Worm (Caenorhabditis elegans) whole organism, L2 larva: ENCODE results near the gene col-103.

Experiments used
- C34F6.9 ChIP-seq: fragments of 150-350 bp; optimal IDR thresholded peaks from 2 replicates; lab custom pipeline; 2014; ENCODE audit warnings: missing biosample characterization, missing genetic modification characterization
- F13H6.1 ChIP-seq: sonication (generic microtip); optimal IDR thresholded peaks from 2 replicates; lab custom pipeline; 2016; ENCODE audit warnings: missing genetic modification characterization, missing compliant biosample characterization
- R02D3.7 ChIP-seq: fragments of 150-350 bp; optimal IDR thresholded peaks from 2 replicates; lab custom pipeline; 2014; ENCODE audit warnings: missing biosample characterization, missing genetic modification characterization
- Y55F3AM.14 ChIP-seq: fragments of 200-800 bp; sonication (Bioruptor generic); optimal IDR thresholded peaks from 2 replicates; lab custom pipeline; 2018; ENCODE audit warnings: mild to moderate bottlenecking, missing genetic modification characterization, missing compliant biosample characterization
- ZK546.5 ChIP-seq: sonication (generic microtip); optimal IDR thresholded peaks from 2 replicates; lab custom pipeline; 2017; ENCODE audit warnings: missing biosample characterization, missing genetic modification characterization
- alr-1 ChIP-seq: fragments of 150-350 bp; optimal IDR thresholded peaks from 2 replicates; lab custom pipeline; 2014; ENCODE audit warnings: missing biosample characterization, missing genetic modification characterization
- ama-1 ChIP-seq: fragments of 150-350 bp; optimal IDR thresholded peaks from 2 replicates; lab custom pipeline; 2018; ENCODE audit warnings: inconsistent platforms
- blmp-1 ChIP-seq: sonication (generic microtip); optimal IDR thresholded peaks from 2 replicates; lab custom pipeline; 2017; ENCODE audit warnings: missing genetic modification characterization, mild to moderate bottlenecking, missing compliant biosample characterization, antibody characterized with exemption, moderate library complexity; ENCODE audit not compliant: insufficient read depth
- ceh-16 ChIP-seq: fragments of 150-350 bp; optimal IDR thresholded peaks from 2 replicates; lab custom pipeline; 2014; ENCODE audit warnings: missing biosample characterization, missing genetic modification characterization
- ceh-82 ChIP-seq: fragments of 150-350 bp; optimal IDR thresholded peaks from 2 replicates; lab custom pipeline; 2014; ENCODE audit warnings: missing biosample characterization, missing genetic modification characterization
- crh-2 ChIP-seq: sonication (generic microtip); optimal IDR thresholded peaks from 2 replicates; lab custom pipeline; 2017; ENCODE audit warnings: missing biosample characterization, missing genetic modification characterization
- dmd-4 ChIP-seq: sonication (generic microtip); optimal IDR thresholded peaks from 2 replicates; lab custom pipeline; 2017; ENCODE audit warnings: missing biosample characterization, missing genetic modification characterization
- egl-27 ChIP-seq: sonication (generic microtip); optimal IDR thresholded peaks from 3 replicates; lab custom pipeline; 2017; ENCODE audit warnings: missing biosample characterization, missing genetic modification reagents, missing genetic modification characterization
- elt-1 ChIP-seq: fragments of 150-350 bp; optimal IDR thresholded peaks from 2 replicates; lab custom pipeline; 2014; ENCODE audit warnings: missing biosample characterization, missing genetic modification characterization
- elt-3 ChIP-seq: sonication (generic microtip); optimal IDR thresholded peaks from 2 replicates; lab custom pipeline; 2017; ENCODE audit warnings: missing biosample characterization, missing genetic modification characterization
- fos-1 ChIP-seq: fragments of 150-350 bp; optimal IDR thresholded peaks from 2 replicates; lab custom pipeline; 2014; ENCODE audit warnings: missing biosample characterization, missing genetic modification characterization
- gmeb-1 ChIP-seq: fragments of 150-350 bp; optimal IDR thresholded peaks from 2 replicates; lab custom pipeline; 2014; ENCODE audit warnings: missing biosample characterization, missing genetic modification characterization
- lin-39 ChIP-seq: fragments of 150-350 bp; optimal IDR thresholded peaks from 2 replicates; lab custom pipeline; 2014; ENCODE audit warnings: missing biosample characterization, missing genetic modification reagents, missing genetic modification characterization
- mab-5 ChIP-seq: fragments of 150-350 bp; optimal IDR thresholded peaks from 2 replicates; lab custom pipeline; 2014; ENCODE audit warnings: missing biosample characterization, missing genetic modification characterization
- mbf-1 ChIP-seq: sonication (generic microtip); optimal IDR thresholded peaks from 2 replicates; lab custom pipeline; 2017; ENCODE audit warnings: missing biosample characterization, missing genetic modification characterization
- nhr-10 ChIP-seq: sonication (generic microtip); optimal IDR thresholded peaks from 2 replicates; lab custom pipeline; 2017; ENCODE audit warnings: missing biosample characterization, missing genetic modification characterization
- nhr-11 ChIP-seq: fragments of 150-350 bp; optimal IDR thresholded peaks from 2 replicates; lab custom pipeline; 2014; ENCODE audit warnings: missing biosample characterization, missing genetic modification characterization
- nhr-12 ChIP-seq: fragments of 150-350 bp; optimal IDR thresholded peaks from 2 replicates; lab custom pipeline; 2014; ENCODE audit warnings: missing biosample characterization, missing genetic modification characterization
- nhr-129 ChIP-seq: fragments of 150-350 bp; optimal IDR thresholded peaks from 2 replicates; lab custom pipeline; 2014; ENCODE audit warnings: missing biosample characterization, missing genetic modification characterization
- nhr-21 ChIP-seq: fragments of 150-350 bp; optimal IDR thresholded peaks from 2 replicates; lab custom pipeline; 2014; ENCODE audit warnings: missing biosample characterization, missing genetic modification characterization
- nhr-23 ChIP-seq: fragments of 150-350 bp; optimal IDR thresholded peaks from 2 replicates; lab custom pipeline; 2014; ENCODE audit warnings: missing biosample characterization, missing genetic modification reagents, missing genetic modification characterization
- nhr-237 ChIP-seq: fragments of 150-350 bp; optimal IDR thresholded peaks from 2 replicates; lab custom pipeline; 2014; ENCODE audit warnings: missing biosample characterization, missing genetic modification characterization
- nhr-25 ChIP-seq: fragments of 150-350 bp; sonication (generic microtip); optimal IDR thresholded peaks from 3 replicates; lab custom pipeline; 2014; ENCODE audit warnings: missing biosample characterization, missing genetic modification characterization
- nhr-6 ChIP-seq: fragments of 150-350 bp; optimal IDR thresholded peaks from 2 replicates; lab custom pipeline; 2014; ENCODE audit warnings: missing biosample characterization, missing genetic modification characterization
- nhr-77 ChIP-seq: fragments of 150-350 bp; optimal IDR thresholded peaks from 2 replicates; lab custom pipeline; 2014; ENCODE audit warnings: missing biosample characterization, missing genetic modification characterization
- peb-1 ChIP-seq: fragments of 150-350 bp; optimal IDR thresholded peaks from 2 replicates; lab custom pipeline; 2014; ENCODE audit warnings: missing biosample characterization, missing genetic modification characterization
- sem-4 ChIP-seq: fragments of 150-350 bp; optimal IDR thresholded peaks from 2 replicates; lab custom pipeline; 2014; ENCODE audit warnings: missing biosample characterization, missing genetic modification reagents, missing genetic modification characterization
- skn-1 ChIP-seq: sonication (generic microtip); optimal IDR thresholded peaks from 2 replicates; lab custom pipeline; 2017; ENCODE audit warnings: missing biosample characterization, missing genetic modification characterization
- sma-3 ChIP-seq: sonication (generic microtip); optimal IDR thresholded peaks from 2 replicates; lab custom pipeline; 2016; ENCODE audit warnings: missing genetic modification reagents, missing genetic modification characterization, missing compliant biosample characterization
- sma-9 ChIP-seq, 2 experiments: fragments of 150-350 bp in 1 of 2; sonication (generic microtip) in 1 of 2; optimal IDR thresholded peaks; 2 replicates each; lab custom pipeline; 2014 to 2016; ENCODE audit warnings: missing genetic modification characterization in 2 of 2, mild to moderate bottlenecking in 1 of 2, missing biosample characterization in 1 of 2, missing compliant biosample characterization in 1 of 2, missing genetic modification reagents in 1 of 2, moderate library complexity in 1 of 2
- snpc-4 ChIP-seq: fragments of 150-350 bp; optimal IDR thresholded peaks from 2 replicates; lab custom pipeline; 2014; ENCODE audit warnings: missing biosample characterization, missing genetic modification characterization
- unc-39 ChIP-seq: fragments of 150-350 bp; optimal IDR thresholded peaks from 2 replicates; lab custom pipeline; 2014; ENCODE audit warnings: missing biosample characterization, missing genetic modification characterization
- unc-55 ChIP-seq: fragments of 150-350 bp; sonication (generic microtip); optimal IDR thresholded peaks from 3 replicates; lab custom pipeline; 2014; ENCODE audit warnings: missing biosample characterization, missing genetic modification reagents, missing genetic modification characterization
- unc-62 ChIP-seq: fragments of 150-350 bp; optimal IDR thresholded peaks from 2 replicates; lab custom pipeline; 2014; ENCODE audit warnings: missing biosample characterization, missing genetic modification reagents, missing genetic modification characterization
- zag-1 ChIP-seq: fragments of 150-350 bp; optimal IDR thresholded peaks from 2 replicates; lab custom pipeline; 2014; ENCODE audit warnings: missing biosample characterization, missing genetic modification characterization
- ztf-1 ChIP-seq: fragments of 200-800 bp; sonication (Bioruptor generic); conservative IDR thresholded peaks from 2 replicates; pipeline ENCODE4 v1.3.6; 2022; ENCODE audit warnings: missing genetic modification characterization, missing compliant biosample characterization
- ztf-11 ChIP-seq: sonication (generic microtip); optimal IDR thresholded peaks from 2 replicates; lab custom pipeline; 2017; ENCODE audit warnings: missing biosample characterization, missing genetic modification characterization
- ztf-4 ChIP-seq: fragments of 150-350 bp; optimal IDR thresholded peaks from 2 replicates; lab custom pipeline; 2014; ENCODE audit warnings: missing biosample characterization, missing genetic modification characterization

col-103 gene

ce11 chrIV:794275-794674 lies 30.8 kb upstream of the col-103 start, which contains the start of gene F56B3.4:
Gene F56B3.4, minus strand, starts transcription at chrIV:794275.
- TF ChIP-seq ztf-4 (tag; lab: Kevin White, UChicago): no peak
- no peak for TF ChIP-seq blmp-1 (tag; lab: Kevin White, UChicago)
- no peak for TF ChIP-seq lin-39 (tag; lab: Kevin White, UChicago)
- TF ChIP-seq zag-1: no peak
- TF ChIP-seq elt-3: no peak
- TF ChIP-seq unc-55: no peak
- no peak for TF ChIP-seq skn-1 (tag; lab: Kevin White, UChicago)
- TF ChIP-seq nhr-11 (tag; lab: Kevin White, UChicago): no peak
- no peak for TF ChIP-seq elt-1 (tag; lab: Kevin White, UChicago)
- TF ChIP-seq nhr-10: no peak
- TF ChIP-seq dmd-4 (tag; lab: Kevin White, UChicago): no peak
- no peak for TF ChIP-seq C34F6.9 (tag; lab: Kevin White, UChicago)
- no peak for TF ChIP-seq ama-1 (lab: Kevin White, UChicago)
- TF ChIP-seq nhr-21 (tag; lab: Kevin White, UChicago): no peak
- TF ChIP-seq nhr-237 (tag; lab: Kevin White, UChicago): no peak
- no peak for TF ChIP-seq unc-62 (GFP tag; lab: Kevin White, UChicago)
- no peak for TF ChIP-seq ztf-1 (GFP tag; lab: Robert Waterston, UW)
- TF ChIP-seq nhr-12 (tag; lab: Kevin White, UChicago): no peak
- TF ChIP-seq ZK546.5: no peak
- TF ChIP-seq nhr-129: no peak

- TF ChIP-seq egl-27 (tag; lab: Kevin White, UChicago) (no peak), blmp-1 (tag; lab: Kevin White, UChicago) (no peak), F13H6.1 (tag; lab: Kevin White, UChicago) (no peak), unc-55 (no peak), peb-1 (tag; lab: Kevin White, UChicago) (no peak), ceh-82 (no peak), C34F6.9 (tag; lab: Kevin White, UChicago) (no peak), nhr-10 (no peak), sma-9 (GFP tag; optimal IDR thresholded peaks at IDR 0.05; lab: Kevin White, UChicago) (no peak), sma-9 (tag; optimal IDR thresholded peaks at IDR 0.05; lab: Kevin White, UChicago) (no peak), nhr-77 (tag; lab: Kevin White, UChicago) (no peak), nhr-11 (tag; lab: Kevin White, UChicago) (no peak), zag-1 (no peak), snpc-4 (tag; lab: Kevin White, UChicago) (no peak), mbf-1 (tag; lab: Kevin White, UChicago) (no peak), alr-1 (no peak), nhr-23 (no peak), ceh-16 (tag; lab: Kevin White, UChicago) (no peak), ztf-1 (GFP tag; lab: Robert Waterston, UW) (no peak), unc-39 (no peak), elt-1 (tag; lab: Kevin White, UChicago) (no peak)
Observed at ce11 chrIV:787755-788154, 24.3 kb upstream of the col-103 start, which contains the start of gene F56B3.6. Gene F56B3.6, plus strand, starts transcription at chrIV:788055.

- no peak for TF ChIP-seq F13H6.1 (tag; lab: Kevin White, UChicago)
- no peak for TF ChIP-seq nhr-12 (tag; lab: Kevin White, UChicago)
- TF ChIP-seq alr-1: no peak
- no peak for TF ChIP-seq nhr-10
- TF ChIP-seq R02D3.7: no peak
- no peak for TF ChIP-seq snpc-4 (tag; lab: Kevin White, UChicago)
- TF ChIP-seq nhr-21 (tag; lab: Kevin White, UChicago): no peak
- TF ChIP-seq sma-3 (GFP tag; lab: Kevin White, UChicago): no peak
- no peak for TF ChIP-seq sem-4
- TF ChIP-seq ztf-11: no peak
- TF ChIP-seq nhr-6: no peak
- no peak for TF ChIP-seq gmeb-1
Observed at ce11 chrIV:782393-782792, 18.9 kb upstream of the col-103 start.

DNA sequence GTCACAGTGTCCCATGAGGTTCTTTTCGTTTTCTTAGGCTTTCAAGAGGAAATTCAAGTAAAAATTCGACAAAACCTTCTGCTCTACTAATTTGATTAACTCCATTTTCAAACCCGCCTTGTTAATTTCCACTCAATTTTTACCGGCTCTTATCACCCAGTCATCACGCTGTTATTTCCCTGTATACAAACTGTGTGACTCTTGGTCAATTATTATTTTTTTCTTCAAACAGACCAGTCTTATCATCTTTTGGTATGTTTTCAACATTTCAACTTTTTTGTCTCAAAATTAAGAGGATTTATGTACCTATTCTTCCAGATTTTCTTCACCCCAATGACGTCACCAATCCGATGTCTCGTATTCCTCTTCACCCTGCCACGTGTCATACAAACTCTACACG lies 15.0 kb upstream of the col-103 start, which contains the start of gene ugt-52:
ugt-52 (plus strand) TSS at position 301 of the 400 bp plus-strand sequence.
- TF ChIP-seq blmp-1 (tag; lab: Kevin White, UChicago): no peak
- no peak for TF ChIP-seq sma-9 (GFP tag; optimal IDR thresholded peaks at IDR 0.05; lab: Kevin White, UChicago)
- TF ChIP-seq sma-9 (tag; optimal IDR thresholded peaks at IDR 0.05; lab: Kevin White, UChicago): no peak
- TF ChIP-seq fos-1: no peak
- TF ChIP-seq nhr-11 (tag; lab: Kevin White, UChicago): no peak
- no peak for TF ChIP-seq crh-2 (tag; lab: Kevin White, UChicago)
- TF ChIP-seq ama-1 (lab: Kevin White, UChicago): no peak
- TF ChIP-seq mab-5: no peak
- TF ChIP-seq ceh-16 (tag; lab: Kevin White, UChicago): no peak
- TF ChIP-seq unc-62 (GFP tag; lab: Kevin White, UChicago): no peak
- TF ChIP-seq unc-39: no peak
- no peak for TF ChIP-seq nhr-25 (tag; lab: Kevin White, UChicago)
- TF ChIP-seq elt-1 (tag; lab: Kevin White, UChicago): no peak
- no peak for TF ChIP-seq ztf-4 (tag; lab: Kevin White, UChicago)
- no peak for TF ChIP-seq Y55F3AM.14 (GFP tag; lab: Kevin White, UChicago)
